Worm (Caenorhabditis elegans) whole organism, L3 larva: ENCODE data around the gene cutl-25.
A peak's percentile ranks its signal among the peaks of the same experiment; 100 is the strongest.

Source experiments
- ama-1 ChIP-seq: fragments of 150-350 bp; optimal IDR thresholded peaks from 2 replicates; lab custom pipeline; 2018
- ceh-16 ChIP-seq: sonication (generic microtip); optimal IDR thresholded peaks from 2 replicates; lab custom pipeline; 2017; ENCODE audit warnings: missing biosample characterization, missing genetic modification characterization
- egl-5 ChIP-seq: fragments of 150-350 bp; optimal IDR thresholded peaks from 2 replicates; lab custom pipeline; 2017; ENCODE audit warnings: missing biosample characterization, missing genetic modification reagents, missing genetic modification characterization, inconsistent platforms
- elt-1 ChIP-seq: fragments of 150-350 bp; optimal IDR thresholded peaks from 2 replicates; lab custom pipeline; 2014; ENCODE audit warnings: missing biosample characterization, missing genetic modification characterization
- elt-2 ChIP-seq: sonication (generic microtip); optimal IDR thresholded peaks from 2 replicates; lab custom pipeline; 2016; ENCODE audit warnings: missing genetic modification reagents, mild to moderate bottlenecking, missing genetic modification characterization, missing compliant biosample characterization
- fkh-10 ChIP-seq: sonication (generic microtip); optimal IDR thresholded peaks from 2 replicates; lab custom pipeline; 2017; ENCODE audit warnings: missing biosample characterization, missing genetic modification reagents, missing genetic modification characterization
- fkh-2 ChIP-seq: fragments of 150-350 bp; optimal IDR thresholded peaks from 2 replicates; lab custom pipeline; 2014; ENCODE audit warnings: missing biosample characterization, missing genetic modification reagents, missing genetic modification characterization
- hmg-11 ChIP-seq: sonication (generic microtip); optimal IDR thresholded peaks from 2 replicates; lab custom pipeline; 2016; ENCODE audit warnings: missing genetic modification characterization, missing compliant biosample characterization
- lin-15B ChIP-seq: fragments of 150-350 bp; optimal IDR thresholded peaks from 2 replicates; lab custom pipeline; 2014; ENCODE audit warnings: missing biosample characterization, missing genetic modification characterization
- lin-39 ChIP-seq: fragments of 150-350 bp; optimal IDR thresholded peaks from 2 replicates; lab custom pipeline; 2018; ENCODE audit warnings: missing biosample characterization, missing genetic modification reagents, missing genetic modification characterization
- lsy-12 ChIP-seq: sonication (generic microtip); optimal IDR thresholded peaks from 2 replicates; lab custom pipeline; 2016; ENCODE audit warnings: mild to moderate bottlenecking, missing genetic modification characterization, missing compliant biosample characterization
- mdl-1 ChIP-seq: fragments of 150-350 bp; optimal IDR thresholded peaks from 2 replicates; lab custom pipeline; 2014; ENCODE audit warnings: missing biosample characterization, missing genetic modification characterization
- mml-1 ChIP-seq: fragments of 150-350 bp; sonication (generic microtip); optimal IDR thresholded peaks from 3 replicates; lab custom pipeline; 2014; ENCODE audit warnings: missing biosample characterization, missing genetic modification characterization
- nfya-1 ChIP-seq: sonication (generic microtip); optimal IDR thresholded peaks from 2 replicates; lab custom pipeline; 2017; ENCODE audit warnings: missing genetic modification characterization, mild to moderate bottlenecking, missing compliant biosample characterization, antibody characterized with exemption, moderate library complexity; ENCODE audit not compliant: insufficient read depth
- nhr-11 ChIP-seq: fragments of 150-350 bp; optimal IDR thresholded peaks from 2 replicates; lab custom pipeline; 2014; ENCODE audit warnings: missing biosample characterization, missing genetic modification characterization
- nhr-23 ChIP-seq: fragments of 150-350 bp; optimal IDR thresholded peaks from 2 replicates; lab custom pipeline; 2014; ENCODE audit warnings: missing biosample characterization, missing genetic modification reagents, missing genetic modification characterization
- nhr-237 ChIP-seq: fragments of 150-350 bp; optimal IDR thresholded peaks from 2 replicates; lab custom pipeline; 2014; ENCODE audit warnings: missing biosample characterization, missing genetic modification characterization
- nhr-25 ChIP-seq: sonication (generic microtip); optimal IDR thresholded peaks from 2 replicates; lab custom pipeline; 2017; ENCODE audit warnings: missing biosample characterization, missing genetic modification characterization
- nhr-28 ChIP-seq: fragments of 150-350 bp; optimal IDR thresholded peaks from 2 replicates; lab custom pipeline; 2014; ENCODE audit warnings: missing biosample characterization, missing genetic modification characterization
- nhr-43 ChIP-seq: sonication (generic microtip); optimal IDR thresholded peaks from 2 replicates; lab custom pipeline; 2016; ENCODE audit warnings: mild to moderate bottlenecking, missing genetic modification characterization, missing compliant biosample characterization; ENCODE audit not compliant: poor library complexity, severe bottlenecking
- nhr-67 ChIP-seq: fragments of 150-350 bp; optimal IDR thresholded peaks from 2 replicates; lab custom pipeline; 2014; ENCODE audit warnings: missing biosample characterization, missing genetic modification characterization
- nhr-76 ChIP-seq: fragments of 150-350 bp; sonication (generic microtip); optimal IDR thresholded peaks from 5 replicates; lab custom pipeline; 2014; ENCODE audit warnings: missing biosample characterization, missing genetic modification characterization
- nhr-77 ChIP-seq: fragments of 150-350 bp; optimal IDR thresholded peaks from 2 replicates; lab custom pipeline; 2014; ENCODE audit warnings: missing biosample characterization, missing genetic modification characterization
- pha-4 ChIP-seq: fragments of 150-350 bp; optimal IDR thresholded peaks from 2 replicates; lab custom pipeline; 2014; ENCODE audit warnings: missing biosample characterization, missing genetic modification reagents, missing genetic modification characterization
- pqm-1 ChIP-seq: fragments of 150-350 bp; optimal IDR thresholded peaks from 2 replicates; lab custom pipeline; 2017; ENCODE audit warnings: missing biosample characterization, missing genetic modification characterization, inconsistent platforms
- sea-2 ChIP-seq: fragments of 150-350 bp; sonication (generic microtip); optimal IDR thresholded peaks from 4 replicates; lab custom pipeline; 2014; ENCODE audit warnings: missing biosample characterization, missing genetic modification reagents, missing genetic modification characterization
- skn-1 ChIP-seq: fragments of 150-350 bp; optimal IDR thresholded peaks from 2 replicates; lab custom pipeline; 2014; ENCODE audit warnings: missing biosample characterization, missing genetic modification characterization
- snpc-4 ChIP-seq: fragments of 150-350 bp; optimal IDR thresholded peaks from 2 replicates; lab custom pipeline; 2014; ENCODE audit warnings: missing biosample characterization, missing genetic modification characterization
- tbx-2 ChIP-seq: sonication (generic microtip); optimal IDR thresholded peaks from 2 replicates; lab custom pipeline; 2016; ENCODE audit warnings: mild to moderate bottlenecking, missing genetic modification characterization, missing compliant biosample characterization
- unc-39 ChIP-seq: sonication (generic microtip); optimal IDR thresholded peaks from 4 replicates; lab custom pipeline; 2017; ENCODE audit warnings: missing biosample characterization, missing genetic modification characterization
- unc-62 ChIP-seq: fragments of 150-350 bp; sonication (generic microtip); optimal IDR thresholded peaks from 4 replicates; lab custom pipeline; 2014; ENCODE audit warnings: missing biosample characterization, missing genetic modification reagents, missing genetic modification characterization
- zag-1 ChIP-seq: fragments of 150-350 bp; optimal IDR thresholded peaks from 2 replicates; lab custom pipeline; 2014; ENCODE audit warnings: missing biosample characterization, missing genetic modification characterization
- ztf-4 ChIP-seq: fragments of 150-350 bp; optimal IDR thresholded peaks from 2 replicates; lab custom pipeline; 2014; ENCODE audit warnings: missing biosample characterization, missing genetic modification characterization

cutl-25 gene

DNA sequence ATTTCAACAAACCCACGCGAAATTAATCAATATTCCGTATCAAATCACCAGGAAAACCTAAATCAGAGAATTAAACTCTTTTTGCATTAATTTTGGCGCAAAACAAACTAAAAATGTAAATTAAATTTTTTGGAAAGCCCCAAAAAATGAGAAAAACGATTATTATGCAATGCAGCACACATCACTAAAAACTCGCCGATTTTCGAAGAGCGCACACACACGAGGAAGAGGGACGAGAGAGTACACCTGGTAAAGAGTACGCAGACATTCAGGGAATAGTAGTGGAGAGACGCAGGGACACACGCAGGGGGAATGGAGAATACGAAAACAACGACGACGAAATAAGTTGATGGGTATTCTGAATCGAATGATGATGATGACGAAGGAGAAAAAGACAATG lies 11.0 kb downstream of the cutl-25 start:
- TF ChIP-seq lin-39 (peak; percentile 85), hmg-11 (tag; lab: Kevin White, UChicago) (peak; percentile 86), ztf-4 (no peak), elt-2 (tag; lab: Kevin White, UChicago) (peak; percentile 40), pha-4 (peak; percentile 53), fkh-10 (peak; percentile 27), elt-1 (tag; lab: Kevin White, UChicago) (peak; percentile 10), egl-5 (tag; lab: Kevin White, UChicago) (peak; percentile 11), nhr-77 (tag; lab: Kevin White, UChicago) (no peak), nhr-11 (tag; lab: Kevin White, UChicago) (no peak), tbx-2 (tag; lab: Kevin White, UChicago) (no peak), lin-15B (tag; lab: Kevin White, UChicago) (peak; percentile 52), skn-1 (tag; lab: Kevin White, UChicago) (peak; percentile 63), nhr-67 (tag; lab: Kevin White, UChicago) (no peak), snpc-4 (tag; lab: Kevin White, UChicago) (peak; percentile 39), mdl-1 (tag; lab: Kevin White, UChicago) (peak; percentile 82), nhr-25 (tag; lab: Kevin White, UChicago) (peak; percentile 68), nfya-1 (peak; percentile 87), lsy-12 (tag; lab: Kevin White, UChicago) (no peak), nhr-43 (tag; lab: Kevin White, UChicago) (peak; percentile 9), ceh-16 (tag; lab: Kevin White, UChicago) (no peak)

DNA sequence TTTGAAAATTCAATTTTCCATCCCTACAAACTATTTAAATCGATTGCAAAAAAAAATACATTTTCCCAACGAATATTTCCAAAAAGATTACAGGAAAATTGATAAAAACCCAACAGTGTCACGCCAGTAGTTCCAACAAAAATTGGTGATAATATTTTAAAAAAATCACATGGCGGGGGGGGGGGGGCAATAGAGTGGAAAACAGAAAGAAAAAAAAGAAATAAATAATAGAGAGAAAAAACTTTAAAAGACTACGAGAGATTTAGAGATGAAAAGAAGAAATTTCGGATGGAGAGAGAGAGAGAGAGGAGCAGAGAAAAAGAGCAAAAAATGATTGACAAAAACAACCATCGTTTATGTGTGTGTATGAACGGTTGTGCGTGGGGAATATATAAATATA lies 12.5 kb downstream of the cutl-25 start:
- TF ChIP-seq pqm-1 (tag; lab: Kevin White, UChicago) (no peak), nfya-1 (peak; percentile 11), mml-1 (tag; lab: Kevin White, UChicago) (no peak), pha-4 (peak; percentile 32), elt-2 (tag; lab: Kevin White, UChicago) (peak; percentile 67), unc-39 (no peak), nhr-67 (tag; lab: Kevin White, UChicago) (no peak), nhr-76 (tag; lab: Kevin White, UChicago) (no peak), snpc-4 (tag; lab: Kevin White, UChicago) (no peak), ama-1 (lab: Kevin White, UChicago) (no peak), zag-1 (tag; lab: Kevin White, UChicago) (no peak)
- TF ChIP-seq, all 47 proteins: peak for 3

DNA sequence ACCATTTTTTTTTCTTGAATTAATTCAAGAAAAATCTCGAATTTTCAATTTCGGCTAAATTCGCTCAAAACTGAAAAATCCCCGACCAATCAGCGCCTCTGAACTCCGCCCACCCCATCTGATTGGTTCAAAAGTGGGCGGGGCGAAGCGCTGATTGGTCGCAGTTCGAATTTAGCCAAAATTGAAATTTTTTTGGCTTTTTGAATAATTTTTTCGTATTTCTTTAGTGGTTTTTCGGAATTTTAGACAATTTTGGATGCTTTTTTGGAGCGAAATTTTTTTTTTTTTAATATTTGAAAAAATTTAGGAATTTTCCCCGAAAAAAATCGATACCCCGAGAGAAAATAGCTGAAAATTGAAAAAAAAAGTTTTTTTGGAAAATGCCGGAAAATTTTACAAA lies 13.0 kb downstream of the cutl-25 start:
- TF ChIP-seq hmg-11 (tag; lab: Kevin White, UChicago) (no peak), skn-1 (tag; lab: Kevin White, UChicago) (no peak), nhr-23 (tag; lab: Kevin White, UChicago) (no peak), nhr-237 (tag; lab: Kevin White, UChicago) (no peak), sea-2 (no peak)

DNA sequence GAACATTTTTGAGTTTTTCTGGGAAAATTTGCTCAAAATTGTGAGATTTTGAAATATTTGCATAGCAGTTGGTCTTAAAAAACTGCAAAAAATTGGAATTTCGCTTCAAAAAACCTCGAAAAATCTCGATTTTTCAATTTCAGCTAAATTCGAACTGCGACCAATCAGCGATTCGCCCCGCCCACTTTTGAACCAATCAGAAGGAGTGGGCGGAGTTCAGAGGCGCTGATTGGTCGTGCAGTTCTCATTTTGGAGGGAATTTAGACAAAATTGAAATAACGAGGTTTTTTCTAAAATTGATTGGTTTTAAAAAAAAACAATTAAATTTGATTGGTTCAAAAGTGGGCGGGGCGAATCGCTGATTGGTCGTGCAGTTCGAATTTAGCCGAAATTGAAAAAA lies 13.4 kb downstream of the cutl-25 start:
- TF ChIP-seq lin-39 (no peak), nfya-1 (peak; percentile 70)

DNA sequence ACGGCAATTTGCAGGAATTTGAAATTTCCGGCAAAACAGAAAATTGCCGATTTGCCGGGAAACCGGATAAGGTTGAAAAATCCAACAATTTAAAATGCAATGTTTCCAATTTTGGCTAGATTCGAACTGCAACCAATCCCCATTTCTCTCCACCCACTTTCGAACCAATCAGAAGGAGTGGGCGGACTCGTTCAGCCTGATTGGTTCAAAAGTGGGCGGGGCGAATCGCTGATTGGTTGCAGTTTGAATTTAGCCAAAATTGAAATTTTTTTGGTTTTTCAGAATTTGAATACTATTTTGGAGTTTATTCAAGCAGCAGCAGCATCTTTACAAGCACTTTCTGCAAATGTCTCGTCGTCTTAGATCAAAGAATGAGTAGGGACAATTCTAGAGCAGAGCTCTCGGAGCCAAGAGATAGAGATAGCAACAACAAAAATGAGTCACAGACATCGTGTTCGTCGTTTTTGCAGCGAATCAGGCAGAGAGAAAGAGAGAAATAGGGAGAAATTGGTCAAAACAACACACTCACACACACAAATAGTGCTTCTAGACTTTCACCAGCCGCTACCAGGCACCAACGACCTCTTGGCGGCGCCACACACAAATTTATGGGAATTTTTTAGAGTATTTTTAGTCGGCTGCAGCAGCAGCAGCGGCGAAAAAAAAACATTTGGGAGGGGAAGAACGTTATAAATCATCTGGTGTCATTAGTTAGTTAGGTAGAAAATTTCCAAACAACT lies 15.8 kb downstream of the cutl-25 start:
- TF ChIP-seq lin-39 (peak; percentile 49), nfya-1 (peak; percentile 93), elt-2 (tag; lab: Kevin White, UChicago) (no peak), skn-1 (tag; lab: Kevin White, UChicago) (no peak), egl-5 (tag; lab: Kevin White, UChicago) (peak; percentile 48), hmg-11 (tag; lab: Kevin White, UChicago) (peak; percentile 38)

DNA sequence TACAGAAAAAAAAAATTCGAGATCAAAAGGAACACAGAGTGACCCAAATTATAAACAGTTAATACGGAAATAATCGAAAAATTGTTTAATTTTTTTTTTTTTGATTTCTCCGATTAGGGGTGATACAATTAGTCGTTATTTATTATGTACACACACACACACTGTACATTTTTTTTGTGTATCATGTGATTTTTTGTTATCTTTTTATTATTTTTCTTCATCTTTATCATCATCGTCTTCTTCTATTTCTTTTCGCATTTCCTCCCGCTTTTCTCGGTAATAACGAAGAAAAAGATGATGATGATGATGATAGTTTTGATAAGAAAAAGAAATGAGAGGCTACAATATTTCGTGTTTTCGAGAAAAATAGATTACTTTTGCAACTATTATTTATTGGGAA lies 17.1 kb downstream of the cutl-25 start:
- TF ChIP-seq nhr-67 (tag; lab: Kevin White, UChicago) (no peak), nhr-76 (tag; lab: Kevin White, UChicago) (no peak), elt-2 (tag; lab: Kevin White, UChicago) (peak; percentile 15), unc-62 (GFP tag; lab: Kevin White, UChicago) (no peak), tbx-2 (tag; lab: Kevin White, UChicago) (no peak), ama-1 (lab: Kevin White, UChicago) (no peak), pqm-1 (tag; lab: Kevin White, UChicago) (no peak), nhr-11 (tag; lab: Kevin White, UChicago) (no peak), nhr-77 (tag; lab: Kevin White, UChicago) (no peak), pha-4 (peak; percentile 10), unc-39 (no peak), fkh-2 (no peak), zag-1 (tag; lab: Kevin White, UChicago) (no peak), nhr-28 (tag; lab: Kevin White, UChicago) (no peak)
